Worm (Caenorhabditis elegans): ENCODE data around the gene sas-6.

sas-6 gene

ce11 chrIV:13776115-13776514, 12.4 kb downstream of the sas-6 start, which contains the start of gene Y45F10D.16:
Gene Y45F10D.16, plus strand, starts transcription at chrIV:13776415.
- no peak for TF ChIP-seq nhr-102 (tag; optimal IDR thresholded peaks at IDR 0.05)
- TF ChIP-seq mep-1 (tag; optimal IDR thresholded peaks at IDR 0.05), result no peak
- TF ChIP-seq php-3 (GFP tag; IDR thresholded peaks at IDR 0.05), result no peak
- no peak for TF ChIP-seq snpc-1.2 (GFP tag; IDR thresholded peaks at IDR 0.05)
- TF ChIP-seq Y75B8A.6 (GFP tag; IDR thresholded peaks at IDR 0.05), result no peak
- TF ChIP-seq zag-1 (tag; optimal IDR thresholded peaks at IDR 0.05), result no peak
- no peak for TF ChIP-seq ceh-20 (GFP tag; IDR thresholded peaks at IDR 0.05)
- no peak for TF ChIP-seq lin-1 (GFP tag; IDR thresholded peaks at IDR 0.05)
- TF ChIP-seq lin-13 (GFP tag; optimal IDR thresholded peaks at IDR 0.05), result no peak
- TF ChIP-seq daf-16 (GFP tag; optimal IDR thresholded peaks at IDR 0.05), result no peak
- no peak for TF ChIP-seq daf-16 (tag; optimal IDR thresholded peaks at IDR 0.05)
- no peak for TF ChIP-seq unc-39 (tag; optimal IDR thresholded peaks at IDR 0.05)
- no peak for TF ChIP-seq ceh-82 (tag; optimal IDR thresholded peaks at IDR 0.05)

DNA sequence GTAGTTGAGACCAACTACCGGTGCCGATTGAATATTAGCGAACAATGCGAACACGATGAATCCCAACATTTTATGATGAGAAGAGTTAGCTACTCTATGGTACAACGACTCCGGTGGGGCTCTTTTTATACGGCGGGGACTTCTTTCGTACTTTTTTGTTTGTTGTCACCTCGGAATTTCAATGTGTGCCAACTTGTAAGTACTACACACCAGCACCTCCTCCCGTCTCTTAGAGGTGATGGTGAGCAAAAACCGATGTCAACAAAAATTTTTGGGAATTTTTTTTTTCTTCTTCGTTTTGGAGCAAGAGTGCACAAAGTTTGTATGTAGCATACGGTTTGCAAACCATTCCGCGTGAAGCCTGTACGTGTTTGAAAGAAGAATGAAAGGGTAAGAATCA, 14.0 kb downstream of the sas-6 start, which contains the start of gene Y45F10D.2:
Gene Y45F10D.2 (minus strand): TSS at position 101 of the 400 bp plus-strand sequence.
- TF ChIP-seq aha-1 (tag), result peak; percentile 1
- no peak for TF ChIP-seq nhr-41 (GFP tag; IDR thresholded peaks at IDR 0.05)

DNA sequence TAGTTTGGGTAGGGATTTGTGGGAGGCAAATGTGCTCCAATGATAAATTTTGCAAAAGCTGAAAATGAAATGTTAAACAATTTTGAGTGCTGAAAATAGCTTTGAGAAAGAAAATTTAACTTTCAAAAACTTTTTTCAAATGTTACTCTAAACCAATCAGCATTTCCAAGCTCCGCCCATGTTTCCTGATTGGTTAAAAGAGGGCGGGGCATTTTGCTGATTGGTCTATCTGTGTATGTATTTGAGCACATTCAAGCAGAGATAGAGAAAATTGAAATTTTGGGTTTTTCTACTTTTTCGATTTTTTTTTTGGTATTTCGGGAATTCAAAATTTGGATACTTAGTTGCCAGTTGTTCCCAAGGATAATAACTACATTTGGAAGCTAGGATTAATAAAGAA, 23.8 kb downstream of the sas-6 start:
- TF ChIP-seq sdz-12 (GFP tag; optimal IDR thresholded peaks at IDR 0.05) (no peak), F26F4.8 (GFP tag; conservative IDR thresholded peaks at IDR 0.05) (no peak), nhr-25 (tag; optimal IDR thresholded peaks at IDR 0.05; ENCODE audit: borderline replicate concordance, insufficient read depth) (no peak), nhr-10 (tag; optimal IDR thresholded peaks at IDR 0.05) (no peak), hlh-30 (tag; optimal IDR thresholded peaks at IDR 0.05; ENCODE audit: insufficient read depth) (no peak), aha-1 (tag) (no peak)

DNA sequence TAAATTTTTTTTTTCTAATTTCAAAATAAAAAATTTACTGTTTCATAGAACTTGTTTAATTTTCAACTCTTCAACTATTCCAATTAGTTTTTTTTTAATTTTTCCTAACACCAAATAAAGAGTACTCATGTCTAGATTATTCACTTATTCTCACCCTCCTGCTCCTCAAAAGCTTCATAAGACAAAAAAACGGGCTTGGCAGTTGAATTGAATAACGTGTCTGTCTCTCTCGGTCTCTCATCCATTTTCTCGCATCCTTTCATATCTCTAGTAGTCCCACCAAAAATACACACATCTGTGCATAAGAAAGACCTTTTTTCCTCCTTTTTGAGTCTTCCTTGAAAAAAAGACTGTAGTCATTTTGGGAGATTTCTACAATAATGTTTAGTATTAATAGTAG, 25.1 kb downstream of the sas-6 start:
- TF ChIP-seq nhr-28 (tag; optimal IDR thresholded peaks at IDR 0.05), result no peak
- peak in 1 of 2 experiments; percentile 86 for TF ChIP-seq unc-62 (GFP tag; optimal IDR thresholded peaks at IDR 0.05 in 1 of 2)
- TF ChIP-seq unc-62 (tag; optimal IDR thresholded peaks at IDR 0.05), result no peak

ce11 chrIV:13755619-13756018, 32.9 kb downstream of the sas-6 start:
- TF ChIP-seq mxl-2 (GFP tag; conservative IDR thresholded peaks at IDR 0.05) (no peak), ceh-82 (tag; optimal IDR thresholded peaks at IDR 0.05) (no peak), arid-1 (GFP tag; conservative IDR thresholded peaks at IDR 0.05) (no peak), unc-62 (GFP tag; optimal IDR thresholded peaks at IDR 0.05 in 1 of 2) (peak in 1 of 2 experiments; percentile 64), unc-62 (tag; optimal IDR thresholded peaks at IDR 0.05) (no peak), ZK337.2 (GFP tag; IDR thresholded peaks at IDR 0.05) (no peak), aha-1 (tag) (peak; percentile 90), hlh-30 (tag; optimal IDR thresholded peaks at IDR 0.05; ENCODE audit: insufficient read depth) (no peak)

- TF ChIP-seq nhr-77 (tag; optimal IDR thresholded peaks at IDR 0.05), result no peak
- TF ChIP-seq unc-62 (GFP tag; optimal IDR thresholded peaks at IDR 0.05 in 1 of 2), result peak in 1 of 2 experiments; percentile 21
- TF ChIP-seq unc-62 (tag; optimal IDR thresholded peaks at IDR 0.05), result no peak
- TF ChIP-seq aha-1 (tag), result peak; percentile 11
These were observed 38.5 kb downstream of the sas-6 start, which contains the start of gene sorb-1 for ce11 chrIV:13750033-13750432. Gene sorb-1, plus strand, starts transcription at chrIV:13750333.

DNA sequence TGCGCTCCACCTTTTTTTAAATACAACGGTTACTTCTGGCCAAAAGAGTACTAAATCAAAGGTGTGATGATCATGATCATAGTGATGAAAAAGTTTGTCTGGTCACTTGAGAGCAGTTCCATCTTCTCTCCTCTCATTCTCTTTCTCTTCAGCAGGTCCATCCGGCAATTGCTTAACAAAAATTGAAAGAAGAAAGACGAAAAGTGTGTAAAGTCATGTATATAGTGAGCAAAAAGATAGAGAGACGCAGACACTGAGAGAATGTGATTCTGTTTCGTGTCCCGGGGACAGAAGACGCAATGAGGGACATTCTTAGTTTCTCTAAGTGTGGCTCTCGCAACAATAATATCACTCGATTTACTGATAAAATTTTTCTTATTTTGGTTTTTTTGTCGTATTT, 39.7 kb downstream of the sas-6 start:
- TF ChIP-seq nhr-11 (tag; optimal IDR thresholded peaks at IDR 0.05), result peak; percentile 8
- TF ChIP-seq aha-1 (tag), result peak; percentile 73
- no peak for TF ChIP-seq mdl-1 (tag; optimal IDR thresholded peaks at IDR 0.05)
- no peak for TF ChIP-seq unc-130 (GFP tag; optimal IDR thresholded peaks at IDR 0.05)
- peak in 1 of 2 experiments; percentile 7 for TF ChIP-seq unc-62 (GFP tag; optimal IDR thresholded peaks at IDR 0.05 in 1 of 2)
- TF ChIP-seq unc-62 (tag; optimal IDR thresholded peaks at IDR 0.05), result no peak
- TF ChIP-seq nhr-41 (GFP tag; IDR thresholded peaks at IDR 0.05), result no peak
